Fruit fly (Drosophila melanogaster): Measurements from ENCODE around the gene natalisin.

DNA sequence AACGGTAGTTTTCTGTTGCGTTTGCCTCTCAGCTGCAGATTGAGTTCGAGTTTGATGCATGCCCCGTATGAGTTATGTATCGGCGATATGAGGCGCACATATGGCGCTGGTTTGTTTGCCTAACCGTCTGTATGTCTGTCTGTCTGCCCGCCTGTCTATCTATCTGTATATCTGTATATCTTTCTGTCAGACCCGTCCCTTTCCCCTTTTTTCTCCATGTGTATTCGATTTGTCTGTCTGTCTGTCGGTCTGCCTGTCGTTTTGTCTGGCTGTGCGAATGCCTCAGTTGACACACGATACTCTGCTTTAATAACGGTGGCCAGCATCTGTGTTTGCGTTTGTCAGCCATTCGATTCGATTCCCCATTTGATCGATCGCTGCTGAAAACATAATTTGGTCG lies 38.6 kb downstream of the natalisin start:
- TF ChIP-seq net (GFP tag; optimal IDR thresholded peaks at IDR 0.05) (no peak), dac (GFP tag; optimal IDR thresholded peaks at IDR 0.05) (no peak), CG8632 (GFP tag; optimal IDR thresholded peaks at IDR 0.05) (no peak), Met (GFP tag; optimal IDR thresholded peaks at IDR 0.05) (no peak), Blimp-1 (GFP tag; optimal IDR thresholded peaks at IDR 0.05) (no peak), Eip78C (GFP tag) (no peak), Smox (GFP tag; optimal IDR thresholded peaks at IDR 0.05) (no peak), CG32006 (GFP tag; optimal IDR thresholded peaks at IDR 0.05) (no peak)
